Fruit fly (Drosophila melanogaster) whole organism, embryonic: ENCODE measurements around the gene CG7294.

Experiments
- Ada2b ChIP-seq: fragments of 200-800 bp; sonication (Bioruptor generic); IDR thresholded peaks from 2 replicates; pipeline ENCODE4 v1.3.6; 2022; ENCODE audit warnings: missing biosample characterization, missing genetic modification characterization
- Atf3 ChIP-seq: fragments of 200-800 bp; sonication (Bioruptor generic); optimal IDR thresholded peaks from 3 replicates; lab custom pipeline; 2016; ENCODE audit warnings: missing biosample characterization, missing genetic modification characterization
- B-H1 ChIP-seq: fragments of 200-800 bp; sonication (Bioruptor generic); IDR thresholded peaks from 3 replicates; pipeline ENCODE4 v1.3.6; 2022; ENCODE audit warnings: missing biosample characterization, missing genetic modification characterization
- CG10654 ChIP-seq: fragments of 200-800 bp; sonication (Bioruptor generic); optimal IDR thresholded peaks from 2 replicates; lab custom pipeline; 2016; ENCODE audit warnings: missing biosample characterization, missing genetic modification characterization
- CG12659 ChIP-seq: fragments of 200-800 bp; sonication (Bioruptor generic); optimal IDR thresholded peaks from 3 replicates; lab custom pipeline; 2017; ENCODE audit warnings: mild to moderate bottlenecking, missing biosample characterization, missing genetic modification reagents, missing genetic modification characterization
- CG13894 ChIP-seq: fragments of 200-800 bp; sonication (Bioruptor generic); optimal IDR thresholded peaks from 3 replicates; lab custom pipeline; 2018; ENCODE audit warnings: missing biosample characterization, mild to moderate bottlenecking, missing genetic modification characterization, moderate library complexity
- CG15073 ChIP-seq: fragments of 200-800 bp; sonication (Bioruptor generic); optimal IDR thresholded peaks from 2 replicates; lab custom pipeline; 2016; ENCODE audit warnings: missing biosample characterization, missing genetic modification characterization
- CG15601 ChIP-seq: fragments of 200-800 bp; sonication (Bioruptor generic); optimal IDR thresholded peaks from 3 replicates; lab custom pipeline; 2019; ENCODE audit warnings: missing biosample characterization, mild to moderate bottlenecking, missing genetic modification characterization, moderate library complexity
- CG1602 ChIP-seq: fragments of 200-800 bp; sonication (Bioruptor generic); optimal IDR thresholded peaks from 3 replicates; lab custom pipeline; 2016; ENCODE audit warnings: missing biosample characterization, missing genetic modification characterization
- CG17568 ChIP-seq: fragments of 200-800 bp; sonication (Bioruptor generic); optimal IDR thresholded peaks from 2 replicates; lab custom pipeline; 2018; ENCODE audit warnings: missing biosample characterization, mild to moderate bottlenecking, missing genetic modification characterization, moderate library complexity
- CG1832 ChIP-seq: fragments of 200-800 bp; sonication (Bioruptor generic); optimal IDR thresholded peaks from 2 replicates; lab custom pipeline; 2017; ENCODE audit warnings: missing biosample characterization, mild to moderate bottlenecking, missing genetic modification characterization, inconsistent platforms
- CG30020 ChIP-seq: fragments of 200-800 bp; optimal IDR thresholded peaks from 2 replicates; lab custom pipeline; 2019; ENCODE audit warnings: missing biosample characterization, mild to moderate bottlenecking, missing genetic modification characterization, moderate library complexity
- CG33557 ChIP-seq: fragments of 200-800 bp; sonication (Bioruptor generic); optimal IDR thresholded peaks from 2 replicates; lab custom pipeline; 2019; ENCODE audit warnings: missing biosample characterization, mild to moderate bottlenecking, missing genetic modification characterization, moderate library complexity
- CG6854 ChIP-seq: fragments of 200-800 bp; sonication (Bioruptor generic); optimal IDR thresholded peaks from 3 replicates; lab custom pipeline; 2017; ENCODE audit warnings: missing biosample characterization, mild to moderate bottlenecking, missing genetic modification characterization
- CG7556 ChIP-seq: fragments of 200-800 bp; sonication (Bioruptor generic); optimal IDR thresholded peaks from 2 replicates; lab custom pipeline; 2017; ENCODE audit warnings: missing biosample characterization, mild to moderate bottlenecking, missing genetic modification characterization
- CG8359 ChIP-seq: fragments of 200-800 bp; sonication (Bioruptor generic); optimal IDR thresholded peaks from 2 replicates; lab custom pipeline; 2017; ENCODE audit warnings: missing biosample characterization, mild to moderate bottlenecking, missing genetic modification characterization, borderline replicate concordance
- CG8388 ChIP-seq: fragments of 200-800 bp; sonication (Bioruptor generic); optimal IDR thresholded peaks from 2 replicates; lab custom pipeline; 2019; ENCODE audit warnings: missing biosample characterization, mild to moderate bottlenecking, missing genetic modification characterization, moderate library complexity
- CG9215 ChIP-seq: fragments of 200-800 bp; sonication (Bioruptor generic); IDR thresholded peaks from 2 replicates; pipeline ENCODE4 v1.3.6; 2022; ENCODE audit warnings: missing biosample characterization, missing genetic modification characterization
- CG9609 ChIP-seq: fragments of 200-800 bp; sonication (Bioruptor generic); optimal IDR thresholded peaks from 3 replicates; lab custom pipeline; 2016; ENCODE audit warnings: missing biosample characterization, missing genetic modification characterization
- CG9876 ChIP-seq: fragments of 200-800 bp; sonication (Bioruptor generic); optimal IDR thresholded peaks from 2 replicates; lab custom pipeline; 2016; ENCODE audit warnings: missing biosample characterization, missing genetic modification characterization
- D19B ChIP-seq: fragments of 200-800 bp; sonication (Bioruptor generic); optimal IDR thresholded peaks from 2 replicates; lab custom pipeline; 2017; ENCODE audit warnings: missing biosample characterization, mild to moderate bottlenecking, missing genetic modification characterization
- Dad ChIP-seq: fragments of 200-800 bp; sonication (Bioruptor generic); optimal IDR thresholded peaks from 3 replicates; lab custom pipeline; 2016; ENCODE audit warnings: missing biosample characterization, missing genetic modification characterization
- Dfd ChIP-seq, 2 experiments: fragments of >200 bp; optimal IDR thresholded peaks; 2 replicates each; lab custom pipeline; 2017; ENCODE audit warnings: missing biosample characterization in 2 of 2, missing genetic modification characterization in 2 of 2
- Dll ChIP-seq: fragments of 200-800 bp; sonication (Bioruptor generic); IDR thresholded peaks from 4 replicates; pipeline ENCODE4 v1.3.6; 2022; ENCODE audit warnings: missing biosample characterization, missing genetic modification characterization; ENCODE audit not compliant: partially characterized antibody
- Eip74EF ChIP-seq, 2 experiments: fragments of 200-800 bp in 1 of 2; fragments of >200 bp in 1 of 2; sonication (Bioruptor generic) in 1 of 2; optimal IDR thresholded peaks; 2 replicates each; lab custom pipeline; 2017 to 2019; ENCODE audit warnings: missing biosample characterization in 2 of 2, missing genetic modification characterization in 2 of 2, mild to moderate bottlenecking in 1 of 2, moderate library complexity in 1 of 2
- Fer1 ChIP-seq: fragments of 200-800 bp; sonication (Bioruptor generic); optimal IDR thresholded peaks from 2 replicates; lab custom pipeline; 2017; ENCODE audit warnings: missing biosample characterization, mild to moderate bottlenecking, missing genetic modification characterization
- GATAe ChIP-seq: fragments of 200-800 bp; sonication (Bioruptor generic); conservative IDR thresholded peaks from 2 replicates; pipeline ENCODE4 v1.3.6; 2022; ENCODE audit warnings: missing biosample characterization, missing genetic modification characterization
- Gsc ChIP-seq: fragments of 200-800 bp; sonication (Bioruptor generic); IDR thresholded peaks from 2 replicates; pipeline ENCODE4 v1.3.6; 2022; ENCODE audit warnings: missing biosample characterization, missing genetic modification characterization
- HHEX ChIP-seq: fragments of 200-800 bp; sonication (Bioruptor generic); optimal IDR thresholded peaks from 3 replicates; lab custom pipeline; 2017; ENCODE audit warnings: missing biosample characterization, mild to moderate bottlenecking, missing genetic modification characterization, missing genetic modification reagents
- Hr78 ChIP-seq, 2 experiments: fragments of 200-800 bp in 1 of 2; fragments of >200 bp in 1 of 2; sonication (Bioruptor generic) in 1 of 2; optimal IDR thresholded peaks; 2 replicates each; lab custom pipeline; 2017 to 2019; ENCODE audit warnings: missing biosample characterization in 2 of 2, missing genetic modification characterization in 2 of 2, mild to moderate bottlenecking in 1 of 2, moderate library complexity in 1 of 2
- MBD-R2 ChIP-seq: fragments of 200-800 bp; sonication (Bioruptor generic); IDR thresholded peaks from 2 replicates; pipeline ENCODE4 v1.3.6; 2022; ENCODE audit warnings: missing biosample characterization, missing genetic modification characterization
- Neu2 ChIP-seq: fragments of 200-800 bp; sonication (Bioruptor generic); optimal IDR thresholded peaks from 3 replicates; lab custom pipeline; 2016; ENCODE audit warnings: missing biosample characterization, missing genetic modification characterization, borderline replicate concordance
- Oli ChIP-seq: fragments of 200-800 bp; sonication (Bioruptor generic); optimal IDR thresholded peaks from 2 replicates; lab custom pipeline; 2018; ENCODE audit warnings: missing biosample characterization, mild to moderate bottlenecking, missing genetic modification characterization, moderate library complexity
- dimm ChIP-seq: fragments of 200-800 bp; sonication (Bioruptor generic); IDR thresholded peaks from 2 replicates; pipeline ENCODE4 v1.3.6; 2022; ENCODE audit warnings: missing biosample characterization, missing genetic modification characterization
- en ChIP-seq: fragments of 200-800 bp; sonication (Bioruptor generic); optimal IDR thresholded peaks from 2 replicates; lab custom pipeline; 2016; ENCODE audit warnings: missing biosample characterization, missing genetic modification characterization
- exex ChIP-seq: fragments of 200-800 bp; sonication (Bioruptor generic); optimal IDR thresholded peaks from 4 replicates; lab custom pipeline; 2018; ENCODE audit warnings: missing biosample characterization, mild to moderate bottlenecking, missing genetic modification characterization, moderate library complexity
- gce ChIP-seq: fragments of 200-800 bp; sonication (Bioruptor generic); IDR thresholded peaks from 3 replicates; pipeline ENCODE4 v1.3.6; 2022; ENCODE audit warnings: missing biosample characterization, missing genetic modification characterization
- gcm ChIP-seq: fragments of 200-800 bp; sonication (Bioruptor generic); optimal IDR thresholded peaks from 2 replicates; lab custom pipeline; 2019; ENCODE audit warnings: missing biosample characterization, mild to moderate bottlenecking, missing genetic modification characterization, moderate library complexity
- gem ChIP-seq: fragments of 200-800 bp; sonication (Bioruptor generic); optimal IDR thresholded peaks from 2 replicates; lab custom pipeline; 2019; ENCODE audit warnings: missing biosample characterization, mild to moderate bottlenecking, missing genetic modification characterization, moderate library complexity
- nerfin-1 ChIP-seq: fragments of 200-800 bp; sonication (Bioruptor generic); optimal IDR thresholded peaks from 3 replicates; lab custom pipeline; 2019; ENCODE audit warnings: missing biosample characterization, mild to moderate bottlenecking, missing genetic modification characterization, moderate library complexity
- nom ChIP-seq: fragments of 200-800 bp; sonication (Bioruptor generic); optimal IDR thresholded peaks from 2 replicates; lab custom pipeline; 2017; ENCODE audit warnings: missing biosample characterization, missing genetic modification characterization, mild to moderate bottlenecking, moderate library complexity, missing genetic modification reagents
- org-1 ChIP-seq: fragments of 200-800 bp; sonication (Bioruptor generic); optimal IDR thresholded peaks from 2 replicates; lab custom pipeline; 2017; ENCODE audit warnings: missing biosample characterization, missing genetic modification characterization
- otp ChIP-seq: fragments of 200-800 bp; sonication (Bioruptor generic); IDR thresholded peaks from 3 replicates; pipeline ENCODE4, ENCODE4 v1.3.6; 2022; ENCODE audit warnings: missing biosample characterization, missing genetic modification characterization
- salm ChIP-seq: fragments of 200-800 bp; sonication (Bioruptor generic); optimal IDR thresholded peaks from 2 replicates; lab custom pipeline; 2018; ENCODE audit warnings: missing biosample characterization, mild to moderate bottlenecking, missing genetic modification characterization
- sqz ChIP-seq: fragments of 200-800 bp; sonication (Bioruptor generic); optimal IDR thresholded peaks from 3 replicates; lab custom pipeline; 2018; ENCODE audit warnings: missing biosample characterization, mild to moderate bottlenecking, missing genetic modification characterization
- unc-4 ChIP-seq: fragments of 200-800 bp; sonication (Bioruptor generic); IDR thresholded peaks from 2 replicates; pipeline ENCODE4 v1.3.6; 2022; ENCODE audit warnings: missing biosample characterization, missing genetic modification characterization; ENCODE audit not compliant: partially characterized antibody
- vfl ChIP-seq: fragments of 200-800 bp; sonication (Bioruptor generic); optimal IDR thresholded peaks from 2 replicates; lab custom pipeline; 2016; ENCODE audit warnings: missing biosample characterization, missing genetic modification characterization
- wdn ChIP-seq: fragments of 200-800 bp; sonication (Bioruptor generic); IDR thresholded peaks from 2 replicates; pipeline ENCODE4 v1.3.6; 2022; ENCODE audit warnings: missing biosample characterization, missing genetic modification characterization

Gene CG7294

DNA sequence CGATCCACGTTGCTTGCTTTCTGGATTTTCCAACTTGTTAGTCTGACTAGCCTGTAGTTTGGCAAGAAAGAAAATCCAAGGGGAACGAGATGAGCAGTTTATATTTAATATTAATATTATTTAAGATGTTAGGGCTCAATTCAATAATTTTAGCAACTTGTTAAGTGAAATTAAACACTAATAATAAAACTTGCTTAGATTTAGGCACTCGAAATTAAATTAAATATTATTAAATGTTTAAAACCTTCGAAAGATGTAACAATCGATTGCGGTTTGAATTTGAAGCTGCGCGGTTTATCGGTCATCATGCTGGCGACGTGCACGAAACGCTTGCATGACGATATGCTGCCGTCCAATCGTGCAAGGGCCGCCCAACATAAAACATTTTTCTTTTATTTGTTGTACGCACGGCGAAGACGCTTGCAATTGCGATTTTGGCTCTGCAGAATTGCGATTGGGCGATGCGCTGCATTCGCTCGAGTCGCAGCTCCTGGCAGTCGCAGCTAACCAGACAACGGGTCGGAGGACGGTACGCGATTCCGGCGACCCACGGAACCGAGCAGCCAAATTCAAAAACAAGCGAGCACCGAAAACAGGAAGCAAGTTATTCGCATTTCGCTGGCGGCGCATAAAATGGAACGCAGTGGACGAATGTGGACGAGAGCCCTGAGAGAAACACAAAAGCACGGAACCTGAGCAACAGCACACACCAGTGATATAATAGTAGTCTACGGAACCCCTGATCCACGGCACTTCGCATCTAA lies 48.1 kb upstream of the CG7294 start, which contains the start of the genes Vha16-5 and CG12299 (continued):
- TF ChIP-seq exex, result no peak
- peak; percentile 51 for TF ChIP-seq CG7556
- TF ChIP-seq Dad (GFP tag; lab: Kevin White, UChicago), result peak; percentile 94
- TF ChIP-seq HHEX (GFP tag; lab: Kevin White, UChicago), result peak; percentile 44
- TF ChIP-seq MBD-R2 (GFP tag; lab: Robert Waterston, UW), result peak; percentile 90
- TF ChIP-seq D19B (GFP tag; lab: Kevin White, UChicago), result no peak
- TF ChIP-seq otp (GFP tag; lab: Robert Waterston, UW), result peak; percentile 82
- TF ChIP-seq nerfin-1 (tag; lab: Kevin White, UChicago), result peak; percentile 58
- TF ChIP-seq B-H1, result peak; percentile 75
- TF ChIP-seq dimm (GFP tag; lab: Robert Waterston, UW), result peak; percentile 64
- TF ChIP-seq Hr78 (GFP tag; optimal IDR thresholded peaks at IDR 0.05; lab: Kevin White, UChicago), result no peak
- no peak for TF ChIP-seq CG15073 (GFP tag; lab: Kevin White, UChicago)
- peak; percentile 29 for TF ChIP-seq Oli (tag; lab: Kevin White, UChicago)
- peak; percentile 85 for TF ChIP-seq CG1602 (GFP tag; lab: Kevin White, UChicago)
- TF ChIP-seq Gsc (GFP tag; lab: Robert Waterston, UW), result 0 out of 2 replicates have a peak, but pooled peaks have one; percentile 39
- peak; percentile 61 for TF ChIP-seq Fer1 (GFP tag; lab: Kevin White, UChicago)
- TF ChIP-seq wdn (GFP tag; lab: Robert Waterston, UW), result peak; percentile 70
- TF ChIP-seq Dfd (GFP tag; optimal IDR thresholded peaks at IDR 0.05; lab: Kevin White, UChicago), result no peak
- peak; percentile 76 for TF ChIP-seq CG15601
- no peak; the same call in 1 of the 2 replicates for TF ChIP-seq GATAe
- no peak for TF ChIP-seq gcm (GFP tag; lab: Kevin White, UChicago)
- no peak for TF ChIP-seq gce
- peak; percentile 64; the same call in 3 of the 4 replicates for TF ChIP-seq Dll (GFP tag; lab: Robert Waterston, UW)
- peak; percentile 92 for TF ChIP-seq CG9876
- TF ChIP-seq nom (GFP tag; lab: Kevin White, UChicago), result no peak
- TF ChIP-seq CG1832 (GFP tag; lab: Kevin White, UChicago), result no peak
- TF ChIP-seq salm, result peak; percentile 24
- peak; percentile 90 for TF ChIP-seq Ada2b (GFP tag; lab: Robert Waterston, UW)
- peak; percentile 85 for TF ChIP-seq CG10654 (GFP tag; lab: Kevin White, UChicago)
- TF ChIP-seq CG9609 (GFP tag; lab: Kevin White, UChicago), result peak; percentile 89
- no peak for TF ChIP-seq CG13894 (tag; lab: Kevin White, UChicago)
- TF ChIP-seq CG17568 (GFP tag; lab: Kevin White, UChicago), result no peak
- TF ChIP-seq vfl (GFP tag; lab: Kevin White, UChicago), result peak; percentile 84
- peak; percentile 93 for TF ChIP-seq gem (tag; lab: Kevin White, UChicago)
- peak; percentile 72 for TF ChIP-seq CG12659
- no peak for TF ChIP-seq Neu2 (GFP tag; lab: Kevin White, UChicago)
- no peak for TF ChIP-seq CG33557 (GFP tag; lab: Kevin White, UChicago)
- no peak for TF ChIP-seq CG6854
- TF ChIP-seq org-1, result peak; percentile 16
- TF ChIP-seq CG9215, result peak; percentile 70
- TF ChIP-seq CG8359 (GFP tag; lab: Kevin White, UChicago), result no peak
- peak; percentile 70 for TF ChIP-seq CG30020 (tag; lab: Kevin White, UChicago)
- TF ChIP-seq Atf3 (GFP tag; lab: Kevin White, UChicago), result peak; percentile 62
- TF ChIP-seq unc-4 (GFP tag; lab: Robert Waterston, UW), result peak; percentile 69
- no peak for TF ChIP-seq sqz
- TF ChIP-seq en (GFP tag; lab: Kevin White, UChicago), result peak; percentile 65
- peak; percentile 39 for TF ChIP-seq CG8388
- no peak for TF ChIP-seq Eip74EF (GFP tag; optimal IDR thresholded peaks at IDR 0.05; lab: Kevin White, UChicago)
